Fruit fly (Drosophila melanogaster) whole organism, wandering third instar larva: ENCODE measurements around the gene CG17026.

ENCODE experiments used
- Abd-B ChIP-seq: fragments of >200 bp; optimal IDR thresholded peaks from 2 replicates; lab custom pipeline; 2017; ENCODE audit warnings: missing biosample characterization, missing genetic modification characterization
- CG9705 ChIP-seq: fragments of 200-800 bp; sonication (Bioruptor generic); optimal IDR thresholded peaks from 2 replicates; lab custom pipeline; 2018; ENCODE audit warnings: missing biosample characterization, mild to moderate bottlenecking, missing genetic modification characterization
- CrebA ChIP-seq: fragments of 200-800 bp; sonication (Bioruptor generic); optimal IDR thresholded peaks from 2 replicates; lab custom pipeline; 2016; ENCODE audit warnings: missing biosample characterization, mild to moderate bottlenecking, missing genetic modification characterization, borderline replicate concordance
- N ChIP-seq: fragments of >200 bp; optimal IDR thresholded peaks from 2 replicates; lab custom pipeline; 2018; ENCODE audit warnings: missing biosample characterization, missing external identifiers, missing genetic modification characterization
- OdsH ChIP-seq: fragments of 200-800 bp; sonication (Bioruptor generic); optimal IDR thresholded peaks from 2 replicates; lab custom pipeline; 2016; ENCODE audit warnings: missing biosample characterization, mild to moderate bottlenecking, missing genetic modification characterization
- brk ChIP-seq: fragments of 200-800 bp; sonication (Bioruptor generic); optimal IDR thresholded peaks from 2 replicates; lab custom pipeline; 2016; ENCODE audit warnings: missing biosample characterization, mild to moderate bottlenecking, missing genetic modification characterization
- dmrt93B ChIP-seq: fragments of 200-800 bp; sonication (Bioruptor generic); optimal IDR thresholded peaks from 2 replicates; lab custom pipeline; 2018; ENCODE audit warnings: missing biosample characterization, mild to moderate bottlenecking, missing genetic modification characterization
- fru ChIP-seq: fragments of 200-800 bp; sonication (Bioruptor generic); optimal IDR thresholded peaks from 3 replicates; lab custom pipeline; 2016; ENCODE audit warnings: missing biosample characterization, mild to moderate bottlenecking, missing genetic modification characterization
- h ChIP-seq: fragments of 200-800 bp; sonication (Bioruptor generic); optimal IDR thresholded peaks from 3 replicates; lab custom pipeline; 2016; ENCODE audit warnings: missing biosample characterization, mild to moderate bottlenecking, missing genetic modification characterization
- psq ChIP-seq: fragments of 200-800 bp; sonication (Bioruptor generic); optimal IDR thresholded peaks from 3 replicates; lab custom pipeline; 2017; ENCODE audit warnings: missing biosample characterization, mild to moderate bottlenecking, missing genetic modification characterization, moderate library complexity
- tai ChIP-seq: sonication (Bioruptor generic); optimal IDR thresholded peaks from 2 replicates; lab custom pipeline; 2016; ENCODE audit warnings: missing biosample characterization, missing genetic modification characterization

DNA sequence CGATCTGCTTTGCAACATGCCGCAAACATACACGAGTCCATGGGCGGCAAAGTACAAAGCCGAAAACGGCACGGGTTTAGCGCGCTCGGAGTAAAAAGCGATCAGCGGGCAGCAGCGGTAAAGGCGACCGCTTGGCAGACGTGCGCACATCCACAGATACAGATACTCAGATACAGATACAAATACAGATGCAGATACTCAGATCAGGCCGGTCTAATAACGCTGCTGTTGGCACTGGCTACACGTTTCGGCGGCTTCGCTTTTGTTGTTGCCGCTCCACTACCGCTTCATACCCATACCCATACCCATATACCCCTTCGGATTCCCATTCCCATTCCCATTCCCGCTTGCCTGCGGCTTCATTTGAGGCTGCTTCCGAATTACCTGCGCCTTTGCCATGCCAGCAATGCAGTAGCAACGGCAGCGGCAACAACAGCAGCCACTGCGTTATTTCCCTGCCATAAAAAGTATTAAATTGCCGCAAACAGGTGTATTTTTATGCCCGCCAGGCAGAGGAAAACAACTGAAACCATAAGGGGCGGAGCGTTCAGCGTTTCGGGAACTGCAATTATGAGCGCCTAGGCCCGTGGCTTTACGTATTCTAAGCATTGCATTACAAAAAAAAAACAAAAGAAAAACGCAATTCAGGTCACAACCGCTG lies 50.0 kb downstream of the CG17026 start:
- TF ChIP-seq brk (GFP tag; lab: Kevin White, UChicago): no peak
- TF ChIP-seq CrebA (GFP tag; lab: Kevin White, UChicago): no peak
- no peak for TF ChIP-seq dmrt93B (GFP tag; lab: Kevin White, UChicago)
- no peak for TF ChIP-seq N
- TF ChIP-seq CG9705: no peak
- no peak for TF ChIP-seq psq
- no peak for TF ChIP-seq Abd-B (GFP tag; lab: Kevin White, UChicago)
- no peak for TF ChIP-seq h (GFP tag; lab: Kevin White, UChicago)
- TF ChIP-seq tai (GFP tag; lab: Kevin White, UChicago): no peak
- no peak for TF ChIP-seq fru (GFP tag; lab: Kevin White, UChicago)
- no peak for TF ChIP-seq OdsH (GFP tag; lab: Kevin White, UChicago)
